Fruit fly (Drosophila melanogaster): ENCODE results near the gene CG42729.

Gene CG42729

DNA sequence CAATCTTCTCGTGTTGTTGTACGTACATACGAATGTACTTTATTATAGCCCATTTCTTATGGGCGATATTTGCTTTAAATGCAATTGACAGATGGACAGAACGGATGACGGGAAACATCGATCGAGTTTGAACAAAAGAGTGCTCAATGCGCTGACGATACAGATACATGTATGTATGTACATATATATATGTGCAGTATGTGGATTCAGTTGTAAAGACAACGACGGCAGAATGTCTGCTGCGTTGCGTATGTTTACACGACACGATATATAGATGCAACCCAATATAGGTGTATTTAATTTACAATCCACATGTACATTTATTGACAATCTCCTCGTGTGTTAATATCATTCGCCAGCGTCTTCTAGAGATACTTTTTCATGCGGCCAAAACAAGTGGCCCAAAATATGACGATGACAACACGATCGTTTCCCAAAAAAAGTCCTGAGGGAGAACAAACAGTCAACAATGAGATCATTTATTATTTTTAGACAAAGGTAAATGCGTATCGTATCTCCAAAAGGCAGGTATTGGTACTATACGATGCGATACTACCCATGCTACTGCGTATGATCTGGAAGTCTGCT lies 3.4 kb upstream of the CG42729 start (continued):
- TF ChIP-seq CG12071 (GFP tag; optimal IDR thresholded peaks at IDR 0.05) (peak; percentile 26), bowl (GFP tag; IDR thresholded peaks at IDR 0.05) (no peak), D (optimal IDR thresholded peaks at IDR 0.05) (no peak), D (GFP tag; optimal IDR thresholded peaks at IDR 0.05) (peak; percentile 17), CG14710 (tag; optimal IDR thresholded peaks at IDR 0.05) (peak; percentile 28), tap (tag; optimal IDR thresholded peaks at IDR 0.05) (peak; percentile 0), CG2678 (tag; optimal IDR thresholded peaks at IDR 0.05) (peak; percentile 37), CG4707 (GFP tag; optimal IDR thresholded peaks at IDR 0.05) (peak; percentile 40), pho (GFP tag; optimal IDR thresholded peaks at IDR 0.05) (no peak), CG17568 (GFP tag; optimal IDR thresholded peaks at IDR 0.05) (peak; percentile 19), Lpt (GFP tag; optimal IDR thresholded peaks at IDR 0.05) (no peak), CG4328 (GFP tag; optimal IDR thresholded peaks at IDR 0.05) (peak; percentile 29)

DNA sequence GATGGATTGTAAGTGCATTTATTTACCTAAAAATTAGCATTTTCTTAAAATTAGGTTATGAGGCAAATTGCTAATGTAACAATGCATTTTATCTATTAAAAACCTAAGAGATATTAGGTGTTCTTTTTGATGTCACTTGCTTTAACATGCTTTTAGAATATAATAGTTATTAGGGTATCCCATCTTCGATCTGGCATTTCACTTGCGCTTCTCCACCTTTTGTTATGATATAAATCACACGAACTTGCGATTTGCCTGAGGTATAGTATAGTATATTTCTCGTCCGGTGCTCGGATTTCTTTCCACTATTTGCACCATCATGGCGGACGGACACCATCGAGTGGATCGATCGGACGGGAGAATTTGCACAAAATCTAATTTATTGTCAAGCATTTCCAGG lies 2.8 kb upstream of the CG42729 start:
- TF ChIP-seq Med (GFP tag) (peak; percentile 66), D19A (tag; optimal IDR thresholded peaks at IDR 0.05) (peak; percentile 58), ab (GFP tag; optimal IDR thresholded peaks at IDR 0.05) (no peak), CG7786 (GFP tag; optimal IDR thresholded peaks at IDR 0.05) (no peak), ase (GFP tag; IDR thresholded peaks at IDR 0.05) (no peak)

DNA sequence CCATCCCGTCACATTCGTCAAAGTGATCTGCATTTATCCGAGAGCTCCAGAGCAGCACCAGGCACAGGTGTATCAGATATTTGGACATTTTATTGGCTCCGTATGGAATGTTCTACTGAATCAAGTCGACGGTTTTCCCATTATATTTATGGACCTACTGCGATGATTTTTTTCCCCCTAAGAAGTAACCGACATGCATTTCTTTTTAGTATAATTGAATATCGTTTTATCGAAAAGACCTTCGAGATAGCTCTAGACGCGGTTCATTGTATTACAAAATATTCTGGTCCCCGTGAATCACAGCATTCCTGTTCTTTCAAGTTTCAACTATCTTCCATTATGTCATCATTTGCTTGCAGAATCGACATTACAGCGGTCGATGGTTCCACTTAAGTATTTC lies 1.8 kb upstream of the CG42729 start, which contains the start of gene obst-H:
obst-H (minus strand) TSS at position 101 of the 400 bp plus-strand sequence.
- TF ChIP-seq CG4404 (GFP tag; IDR thresholded peaks at IDR 0.05) (no peak), sens (GFP tag) (peak; percentile 7)

DNA sequence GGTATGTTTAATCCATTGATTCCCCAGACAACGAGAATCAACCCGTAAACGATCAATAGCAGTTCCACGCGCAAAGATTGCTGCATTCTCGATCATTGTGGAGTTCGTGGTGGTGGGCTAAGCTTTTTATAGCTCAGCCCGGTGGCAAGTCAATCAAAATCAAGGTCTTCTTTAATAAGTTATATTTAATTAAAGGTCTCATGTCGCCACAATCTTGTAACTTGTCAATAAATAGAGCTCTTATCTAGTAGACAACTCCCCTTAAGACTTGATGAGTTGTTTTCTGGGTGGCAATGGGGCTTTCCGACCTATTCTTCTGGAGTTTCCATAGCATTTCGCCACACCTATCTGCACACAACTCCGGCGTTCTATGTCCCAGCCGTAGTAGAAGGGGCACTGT lies 780 bp upstream of the CG42729 start, which contains the start of gene CG42728:
CG42728 (minus strand) TSS at position 101 of the 400 bp plus-strand sequence.
- TF ChIP-seq Sin3A (optimal IDR thresholded peaks at IDR 0.05) (no peak), Atf-2 (GFP tag; optimal IDR thresholded peaks at IDR 0.05) (no peak), Med (GFP tag) (no peak), kay (GFP tag; optimal IDR thresholded peaks at IDR 0.05) (no peak), CG9797 (GFP tag; optimal IDR thresholded peaks at IDR 0.05) (no peak)

dm6 chr3L:15526712-15527111 lies 604 bp downstream of the CG42729 start, which contains the start of gene CG33985:
Gene CG33985 (minus strand): TSS chr3L:15526812.
- no peak for TF ChIP-seq crc (GFP tag; optimal IDR thresholded peaks at IDR 0.05)
- TF ChIP-seq CG11504 (tag; optimal IDR thresholded peaks at IDR 0.05): no peak
- no peak for TF ChIP-seq Hey (tag; optimal IDR thresholded peaks at IDR 0.05)
- no peak for TF ChIP-seq CG30403 (GFP tag; optimal IDR thresholded peaks at IDR 0.05)
- no peak for TF ChIP-seq odd (GFP tag; optimal IDR thresholded peaks at IDR 0.05)
- TF ChIP-seq CG1792 (GFP tag; optimal IDR thresholded peaks at IDR 0.05): no peak
- no peak for TF ChIP-seq slp2 (GFP tag; optimal IDR thresholded peaks at IDR 0.05)
- no peak for TF ChIP-seq Hmr (GFP tag; optimal IDR thresholded peaks at IDR 0.05)
- no peak for TF ChIP-seq CG30020 (tag; optimal IDR thresholded peaks at IDR 0.05)
- TF ChIP-seq disco-r (GFP tag; optimal IDR thresholded peaks at IDR 0.05): no peak
- TF ChIP-seq CG1024 (GFP tag; IDR thresholded peaks at IDR 0.05): no peak
- no peak for TF ChIP-seq CG3847 (GFP tag; IDR thresholded peaks at IDR 0.05)
- no peak for TF ChIP-seq Ptx1 (GFP tag; IDR thresholded peaks at IDR 0.05)
- TF ChIP-seq ranshi (GFP tag; IDR thresholded peaks at IDR 0.05): no peak
- no peak for TF ChIP-seq Vsx1 (GFP tag; optimal IDR thresholded peaks at IDR 0.05)
- TF ChIP-seq Dad (GFP tag; optimal IDR thresholded peaks at IDR 0.05): no peak
- no peak for TF ChIP-seq ham (GFP tag; IDR thresholded peaks at IDR 0.05)

All from whole organism, embryonic.